Worm (Caenorhabditis elegans): ENCODE measurements around the gene erp-44.2.

Gene erp-44.2

DNA sequence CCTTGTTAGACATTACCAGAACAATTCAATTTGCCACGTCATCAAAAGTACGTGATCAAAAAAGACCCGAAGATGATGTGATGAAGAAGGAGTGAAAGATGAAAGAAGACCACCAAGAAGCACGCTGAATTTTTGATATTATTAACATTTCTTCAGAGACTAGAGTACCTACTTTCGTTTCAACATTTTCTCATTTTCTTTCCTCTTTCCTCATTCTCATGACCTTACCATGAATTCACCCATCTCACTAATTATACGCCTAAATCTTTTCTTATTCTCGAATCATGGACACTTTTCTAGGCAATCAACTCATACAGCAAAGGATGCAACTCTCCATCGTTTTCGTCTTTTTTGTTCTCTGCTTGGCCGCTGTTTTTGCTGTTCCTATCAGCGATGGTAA is 34.1 kb upstream of the erp-44.2 start, which contains the start of gene flp-10:
Gene flp-10, plus strand, starts transcription at position 301 of the 400 bp plus-strand sequence.
- TF ChIP-seq grh-1 (GFP tag; IDR thresholded peaks at IDR 0.05): no peak
- no peak for TF ChIP-seq ceh-8 (GFP tag; optimal IDR thresholded peaks at IDR 0.05)
- TF ChIP-seq unc-130 (tag; optimal IDR thresholded peaks at IDR 0.05): no peak
- no peak for TF ChIP-seq C34B4.2 (tag; optimal IDR thresholded peaks at IDR 0.05)

- TF ChIP-seq lsy-2 (tag; optimal IDR thresholded peaks at IDR 0.05): no peak
- no peak for TF ChIP-seq egl-13 (tag; optimal IDR thresholded peaks at IDR 0.05)
- no peak for TF ChIP-seq ceh-82 (tag; optimal IDR thresholded peaks at IDR 0.05)
- TF ChIP-seq lin-39 (tag; optimal IDR thresholded peaks at IDR 0.05): no peak
- no peak for TF ChIP-seq snu-23 (GFP tag; optimal IDR thresholded peaks at IDR 0.05)
- TF ChIP-seq isw-1 (GFP tag; IDR thresholded peaks at IDR 0.05): no peak
Measured at ce11 chrIV:7851291-7851690, 16.8 kb upstream of the erp-44.2 start.

- no peak for TF ChIP-seq lin-39 (tag; optimal IDR thresholded peaks at IDR 0.05)
- TF ChIP-seq efl-1 (optimal IDR thresholded peaks at IDR 0.05): no peak
- peak in 1 of 2 experiments; percentile 73 for TF ChIP-seq efl-1 (GFP tag; optimal IDR thresholded peaks at IDR 0.05 in 1 of 2)
Measured at ce11 chrIV:7850329-7850728, 15.9 kb upstream of the erp-44.2 start.

DNA sequence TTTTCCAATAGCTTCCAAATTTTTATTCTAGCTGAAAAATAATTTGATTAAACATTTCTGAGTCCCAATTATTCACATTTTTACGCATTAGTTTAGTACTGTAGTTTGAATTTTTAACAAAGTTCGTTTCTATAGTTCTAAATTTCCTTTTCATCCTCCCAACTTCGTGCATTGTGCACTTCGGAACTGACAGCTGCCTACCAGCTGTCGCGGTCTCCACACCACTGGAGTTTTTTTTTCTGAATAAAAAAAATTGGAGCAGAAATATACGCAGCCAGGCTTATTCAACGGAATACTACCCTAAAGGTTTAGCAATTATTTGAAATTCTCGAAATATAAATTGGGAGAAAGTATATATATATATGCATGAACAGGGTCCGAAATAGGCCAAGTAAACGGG is 14.8 kb upstream of the erp-44.2 start:
- TF ChIP-seq zip-4 (GFP tag; optimal IDR thresholded peaks at IDR 0.05): no peak
- no peak for TF ChIP-seq grh-1 (GFP tag; IDR thresholded peaks at IDR 0.05)
- no peak for TF ChIP-seq fkh-4 (tag; optimal IDR thresholded peaks at IDR 0.05; ENCODE audit: borderline replicate concordance)
- no peak for TF ChIP-seq mef-2 (tag; optimal IDR thresholded peaks at IDR 0.05)
- TF ChIP-seq lir-3 (tag; optimal IDR thresholded peaks at IDR 0.05; ENCODE audit: poor library complexity): no peak
- no peak for TF ChIP-seq nhr-237 (tag; optimal IDR thresholded peaks at IDR 0.05)
- TF ChIP-seq snu-23 (GFP tag; optimal IDR thresholded peaks at IDR 0.05): no peak
- no peak for TF ChIP-seq fkh-10 (GFP tag; optimal IDR thresholded peaks at IDR 0.05)

ce11 chrIV:7846386-7846785 is 11.9 kb upstream of the erp-44.2 start, which contains the start of gene C06A6.2:
Gene C06A6.2 (plus strand): TSS chrIV:7846622.
- TF ChIP-seq isw-1 (GFP tag; IDR thresholded peaks at IDR 0.05) (no peak), ceh-90 (tag; optimal IDR thresholded peaks at IDR 0.05) (no peak), aha-1 (tag; optimal IDR thresholded peaks at IDR 0.05) (no peak), lin-35 (GFP tag; optimal IDR thresholded peaks at IDR 0.05) (peak in 1 of 2 experiments; percentile 54), elt-2 (tag; optimal IDR thresholded peaks at IDR 0.05) (no peak), tbx-2 (tag; optimal IDR thresholded peaks at IDR 0.05) (no peak), alr-1 (tag; optimal IDR thresholded peaks at IDR 0.05; ENCODE audit: borderline replicate concordance) (no peak), ceh-8 (GFP tag; optimal IDR thresholded peaks at IDR 0.05) (no peak), swsn-7 (tag; optimal IDR thresholded peaks at IDR 0.05) (no peak), efl-3 (GFP tag; optimal IDR thresholded peaks at IDR 0.05) (no peak), irx-1 (tag; optimal IDR thresholded peaks at IDR 0.05) (no peak), vab-15 (tag; optimal IDR thresholded peaks at IDR 0.05) (no peak), snu-23 (GFP tag; optimal IDR thresholded peaks at IDR 0.05) (no peak), nhr-85 (tag) (no peak), lir-3 (tag; optimal IDR thresholded peaks at IDR 0.05; ENCODE audit: poor library complexity) (no peak), unc-62 (GFP tag; optimal IDR thresholded peaks at IDR 0.05) (no peak), ets-5 (GFP tag; IDR thresholded peaks at IDR 0.05) (no peak), F16B12.6 (tag; optimal IDR thresholded peaks at IDR 0.05) (no peak), pax-3 (tag; optimal IDR thresholded peaks at IDR 0.05) (no peak), nhr-12 (tag; optimal IDR thresholded peaks at IDR 0.05) (no peak), nhr-28 (tag; optimal IDR thresholded peaks at IDR 0.05) (no peak), C04F5.9 (tag; optimal IDR thresholded peaks at IDR 0.05) (no peak), nhr-77 (tag; optimal IDR thresholded peaks at IDR 0.05) (no peak), fkh-10 (GFP tag; optimal IDR thresholded peaks at IDR 0.05) (no peak), lsy-2 (tag; optimal IDR thresholded peaks at IDR 0.05) (no peak), efl-1 (optimal IDR thresholded peaks at IDR 0.05) (peak; percentile 36 to 51), efl-1 (GFP tag; optimal IDR thresholded peaks at IDR 0.05 in 1 of 2) (peak; percentile 59 to 92), ceh-88 (GFP tag; IDR thresholded peaks at IDR 0.05) (no peak), mep-1 (tag; optimal IDR thresholded peaks at IDR 0.05) (peak; percentile 5), nhr-19 (GFP tag; conservative IDR thresholded peaks at IDR 0.05) (no peak), unc-130 (tag; optimal IDR thresholded peaks at IDR 0.05) (no peak), dpl-1 (GFP tag; optimal IDR thresholded peaks at IDR 0.05) (peak in 2 of 3 experiments; percentile 44 to 64), lin-15B (tag; optimal IDR thresholded peaks at IDR 0.05) (no peak), blmp-1 (tag; optimal IDR thresholded peaks at IDR 0.05) (peak; percentile 3), tlp-1 (tag; optimal IDR thresholded peaks at IDR 0.05) (no peak), zag-1 (tag; optimal IDR thresholded peaks at IDR 0.05) (no peak)

Measured in whole organism, L1 larva.